Worm (Caenorhabditis elegans): ENCODE measurements around the gene prcc-1.

ce11 chrIV:13044980-13045379 is 48.6 kb downstream of the prcc-1 start:
- TF ChIP-seq fos-1 (tag; optimal IDR thresholded peaks at IDR 0.05) (no peak), aly-2 (tag; optimal IDR thresholded peaks at IDR 0.05) (no peak), R02D3.7 (tag; optimal IDR thresholded peaks at IDR 0.05) (no peak), mdl-1 (tag; optimal IDR thresholded peaks at IDR 0.05) (no peak), ztf-11 (tag; optimal IDR thresholded peaks at IDR 0.05) (no peak), unc-39 (tag; optimal IDR thresholded peaks at IDR 0.05) (no peak), unc-55 (GFP tag; optimal IDR thresholded peaks at IDR 0.05) (no peak), lin-39 (tag; optimal IDR thresholded peaks at IDR 0.05) (no peak), ama-1 (optimal IDR thresholded peaks at IDR 0.05) (no peak), lin-13 (GFP tag; optimal IDR thresholded peaks at IDR 0.05) (no peak), nhr-77 (tag; optimal IDR thresholded peaks at IDR 0.05) (no peak), unc-62 (GFP tag; optimal IDR thresholded peaks at IDR 0.05) (no peak), nhr-237 (tag; optimal IDR thresholded peaks at IDR 0.05) (no peak), sma-3 (GFP tag; optimal IDR thresholded peaks at IDR 0.05) (no peak)
